Worm (Caenorhabditis elegans) whole organism, L4 larva: ENCODE data around the gene R02D5.6.

ENCODE experiments used
- ZK546.5 ChIP-seq, 2 experiments: sonication (generic microtip); optimal IDR thresholded peaks; 2 replicates each; lab custom pipeline; 2017; ENCODE audit warnings: missing biosample characterization in 2 of 2, missing genetic modification characterization in 2 of 2
- egl-43 ChIP-seq: fragments of 200-800 bp; sonication (Bioruptor generic); IDR thresholded peaks from 2 replicates; pipeline ENCODE4 v1.3.6; 2022; ENCODE audit warnings: missing genetic modification reagents, missing genetic modification characterization, missing compliant biosample characterization
- lsy-2 ChIP-seq, 2 experiments: fragments of 150-350 bp in 1 of 2; sonication (generic microtip) in 1 of 2; optimal IDR thresholded peaks; 2 replicates each; lab custom pipeline; 2014 to 2017; ENCODE audit warnings: missing biosample characterization in 2 of 2, missing genetic modification characterization in 2 of 2

DNA sequence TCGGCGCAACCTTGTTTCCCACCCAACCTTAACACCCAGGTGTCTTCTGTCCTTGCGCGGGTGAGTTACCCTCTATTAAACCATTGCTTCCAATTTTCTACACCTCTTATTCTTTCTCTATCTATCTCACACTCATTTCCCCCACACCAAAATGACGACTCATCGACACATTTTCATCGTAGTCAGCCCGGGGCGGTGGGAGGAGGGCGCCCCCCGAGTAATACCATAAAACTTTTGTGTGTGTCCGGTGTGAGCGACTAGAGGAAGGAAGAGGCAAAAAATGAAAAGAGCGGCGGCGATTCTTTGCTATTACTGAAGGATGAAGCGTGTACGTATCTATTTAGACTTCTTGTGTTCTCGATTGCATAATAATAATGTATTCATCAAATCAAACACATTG is 13.1 kb downstream of the R02D5.6 start:
- TF ChIP-seq lsy-2 (tag; optimal IDR thresholded peaks at IDR 0.05; lab: Kevin White, UChicago), result no peak
- TF ChIP-seq egl-43, result no peak
- no peak for TF ChIP-seq ZK546.5 (tag; optimal IDR thresholded peaks at IDR 0.05; lab: Kevin White, UChicago)
